Fruit fly (Drosophila melanogaster) whole organism, pupa: ENCODE measurements around the gene Prat2.
A peak's percentile ranks its signal among the peaks of the same experiment; 100 is the strongest.

Source experiments
- CG12605 ChIP-seq: fragments of 200-800 bp; sonication (Bioruptor generic); IDR thresholded peaks from 2 replicates; pipeline ENCODE4 v1.3.6; 2022; ENCODE audit warnings: missing biosample characterization, missing genetic modification characterization
- CG13204 ChIP-seq: fragments of 200-800 bp; sonication (Bioruptor generic); optimal IDR thresholded peaks from 2 replicates; lab custom pipeline; 2018; ENCODE audit warnings: missing biosample characterization, mild to moderate bottlenecking, missing genetic modification characterization, moderate library complexity
- CG8159 ChIP-seq: fragments of 200-800 bp; sonication (Bioruptor generic); optimal IDR thresholded peaks from 3 replicates; lab custom pipeline; 2018; ENCODE audit warnings: missing biosample characterization, mild to moderate bottlenecking, missing genetic modification characterization, moderate library complexity
- EcR ChIP-seq: fragments of 200-800 bp; sonication (Bioruptor generic); optimal IDR thresholded peaks from 3 replicates; lab custom pipeline; 2019; ENCODE audit warnings: missing biosample characterization, missing genetic modification characterization, mild to moderate bottlenecking, moderate library complexity, missing genetic modification reagents
- fd96Ca ChIP-seq: fragments of 200-800 bp; sonication (Bioruptor generic); IDR thresholded peaks from 3 replicates; pipeline ENCODE4 v1.3.6; 2022; ENCODE audit warnings: missing biosample characterization, missing genetic modification characterization

DNA sequence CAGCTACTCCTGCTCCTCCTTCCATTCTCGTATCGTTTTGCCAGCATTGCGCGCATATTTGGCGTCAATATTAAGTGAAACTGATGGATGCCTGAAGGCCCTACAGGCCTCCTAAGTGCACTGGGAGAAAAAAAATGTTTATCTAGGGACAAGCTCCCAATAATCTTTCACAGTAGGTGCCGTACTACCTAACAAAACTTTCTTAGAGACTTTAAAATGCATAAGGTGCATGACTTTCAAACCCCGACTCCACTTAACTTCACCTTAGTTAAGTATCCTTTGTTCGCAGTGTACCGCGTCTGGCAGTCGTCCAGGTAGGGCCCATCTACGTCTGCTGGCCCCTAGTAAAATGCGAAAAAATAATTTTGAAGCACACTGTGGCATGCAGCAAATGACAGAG is 43.4 kb downstream of the Prat2 start:
- no peak for TF ChIP-seq CG12605 (GFP tag; lab: Robert Waterston, UW)
- no peak for TF ChIP-seq EcR (GFP tag; lab: Kevin White, UChicago)
- peak; percentile 4 for TF ChIP-seq CG13204 (GFP tag; lab: Kevin White, UChicago)
- TF ChIP-seq CG8159: peak; percentile 78
- TF ChIP-seq fd96Ca (GFP tag; lab: Robert Waterston, UW): no peak
